Worm (Caenorhabditis elegans): Measurements from ENCODE around the gene irld-50.

Gene irld-50

ce11 chrII:2943966-2944365, at the start of gene irld-50, which contains the start of gene irld-49:
irld-50 (minus strand) TSS chrII:2944066.
irld-49 (plus strand) TSS chrII:2944176.
- TF ChIP-seq D1046.2 (GFP tag; IDR thresholded peaks at IDR 0.05) (no peak), lin-39 (tag; optimal IDR thresholded peaks at IDR 0.05) (no peak), dmd-6 (GFP tag; IDR thresholded peaks at IDR 0.05) (no peak), ZK546.5 (tag; optimal IDR thresholded peaks at IDR 0.05) (no peak), ceh-62 (tag; optimal IDR thresholded peaks at IDR 0.05) (no peak)

ce11 chrII:2992300-2992699, 48.4 kb upstream of the irld-50 start:
- TF ChIP-seq mes-2 (tag; optimal IDR thresholded peaks at IDR 0.05; ENCODE audit: poor library complexity, severe bottlenecking) (peak; percentile 53), spr-1 (tag; optimal IDR thresholded peaks at IDR 0.05) (no peak)

ce11 chrII:2991555-2992083, 47.8 kb upstream of the irld-50 start, which contains the start of gene K08A2.2:
K08A2.2 (plus strand) TSS chrII:2991605.
- TF ChIP-seq ZK337.2 (GFP tag; IDR thresholded peaks at IDR 0.05) = 0 out of 2 replicates have a peak, but pooled peaks have one; percentile 34
- TF ChIP-seq hif-1 (tag; optimal IDR thresholded peaks at IDR 0.05) = peak in 1 of 2 experiments; percentile 35
- peak; percentile 91 for TF ChIP-seq mes-2 (tag; optimal IDR thresholded peaks at IDR 0.05; ENCODE audit: poor library complexity, severe bottlenecking)
- no peak for TF ChIP-seq lin-38 (GFP tag; IDR thresholded peaks at IDR 0.05)
- TF ChIP-seq ceh-44 (GFP tag; IDR thresholded peaks at IDR 0.05) = 0 out of 2 replicates have a peak, but pooled peaks have one; percentile 46
- no peak for TF ChIP-seq dmd-8 (GFP tag; IDR thresholded peaks at IDR 0.05)
- TF ChIP-seq hlh-11 (tag; optimal IDR thresholded peaks at IDR 0.05) = no peak
- no peak for TF ChIP-seq spr-1 (tag; optimal IDR thresholded peaks at IDR 0.05)
- TF ChIP-seq gei-8 (GFP tag; optimal IDR thresholded peaks at IDR 0.05) = no peak
- peak; percentile 18; the same call in 1 of the 2 replicates for TF ChIP-seq dmd-9 (GFP tag; IDR thresholded peaks at IDR 0.05)
- TF ChIP-seq duxl-1 (tag; optimal IDR thresholded peaks at IDR 0.05; ENCODE audit: poor library complexity) = no peak
- TF ChIP-seq unc-130 (GFP tag; optimal IDR thresholded peaks at IDR 0.05) = peak; percentile 31
- no peak for TF ChIP-seq lin-13 (GFP tag; optimal IDR thresholded peaks at IDR 0.05)

ce11 chrII:2990089-2990488, 46.2 kb upstream of the irld-50 start:
- TF ChIP-seq daf-12 (tag; optimal IDR thresholded peaks at IDR 0.05) = no peak
- no peak for TF ChIP-seq vab-7 (GFP tag; IDR thresholded peaks at IDR 0.05)
- no peak for TF ChIP-seq dpl-1 (GFP tag; optimal IDR thresholded peaks at IDR 0.05)
- TF ChIP-seq daf-8 (GFP tag; IDR thresholded peaks at IDR 0.05) = no peak
- no peak for TF ChIP-seq hlh-11 (tag; optimal IDR thresholded peaks at IDR 0.05)
- peak in 1 of 2 experiments; percentile 75 for TF ChIP-seq unc-62 (GFP tag; optimal IDR thresholded peaks at IDR 0.05 in 1 of 2)
- no peak for TF ChIP-seq unc-62 (tag; optimal IDR thresholded peaks at IDR 0.05)
- no peak for TF ChIP-seq rbr-2 (tag; optimal IDR thresholded peaks at IDR 0.05)

- TF ChIP-seq dmd-8 (GFP tag; IDR thresholded peaks at IDR 0.05) (0 out of 2 replicates have a peak, but pooled peaks have one; percentile 22), madf-9 (GFP tag; conservative IDR thresholded peaks at IDR 0.05) (0 out of 2 replicates have a peak, but pooled peaks have one; percentile 20), set-16 (GFP tag; IDR thresholded peaks at IDR 0.05) (peak; percentile 75)
Measured at ce11 chrII:2989076-2989475, 45.2 kb upstream of the irld-50 start.

ce11 chrII:2987854-2988350, 44.0 kb upstream of the irld-50 start, which contains the start of gene lido-7:
lido-7 (plus strand) TSS chrII:2988300.
- no peak for TF ChIP-seq gei-8 (GFP tag; optimal IDR thresholded peaks at IDR 0.05)
- TF ChIP-seq pqm-1 (tag; optimal IDR thresholded peaks at IDR 0.05) = no peak
- no peak for TF ChIP-seq lim-7 (GFP tag; IDR thresholded peaks at IDR 0.05)
- TF ChIP-seq ZK337.2 (GFP tag; IDR thresholded peaks at IDR 0.05) = no peak
- peak; percentile 13 for TF ChIP-seq dve-1 (tag; optimal IDR thresholded peaks at IDR 0.05; ENCODE audit: insufficient read depth)
- TF ChIP-seq nhr-41 (GFP tag; IDR thresholded peaks at IDR 0.05) = 0 out of 2 replicates have a peak, but pooled peaks have one; percentile 26
- TF ChIP-seq T26A8.4 (GFP tag; IDR thresholded peaks at IDR 0.05) = peak; percentile 33; the same call in 1 of the 2 replicates
- TF ChIP-seq ceh-32 (tag; optimal IDR thresholded peaks at IDR 0.05; ENCODE audit: poor library complexity) = no peak
- no peak for TF ChIP-seq nhr-10 (tag; optimal IDR thresholded peaks at IDR 0.05)
- TF ChIP-seq Y48G9A.11 (GFP tag; IDR thresholded peaks at IDR 0.05) = no peak
- no peak for TF ChIP-seq saeg-2 (GFP tag; IDR thresholded peaks at IDR 0.05)
- peak; percentile 62; the same call in 1 of the 2 replicates for TF ChIP-seq egl-43 (GFP tag; IDR thresholded peaks at IDR 0.05)
- TF ChIP-seq php-3 (GFP tag; IDR thresholded peaks at IDR 0.05) = no peak
- TF ChIP-seq mdl-1 (tag; optimal IDR thresholded peaks at IDR 0.05) = peak in 1 of 2 experiments; percentile 46
- no peak for TF ChIP-seq lin-15B (tag; optimal IDR thresholded peaks at IDR 0.05)
- TF ChIP-seq lin-38 (GFP tag; IDR thresholded peaks at IDR 0.05) = peak; percentile 36; the same call in 1 of the 2 replicates
